Fruit fly (Drosophila melanogaster): ENCODE results near the gene CG6495.

The CG6495 gene

dm6 chr2L:10732343-10732808, 28.5 kb upstream of the CG6495 start, which contains the start of the genes EMC3 and Dpy-30L1 (continued):
- TF ChIP-seq Opbp (GFP tag; IDR thresholded peaks at IDR 0.05; ENCODE audit: partially characterized antibody) (peak; percentile 72; the same call in 2 of the 3 replicates), nerfin-1 (tag; optimal IDR thresholded peaks at IDR 0.05) (peak; percentile 41), D19A (tag; optimal IDR thresholded peaks at IDR 0.05) (no peak), ci (GFP tag; IDR thresholded peaks at IDR 0.05) (0 out of 3 replicates have a peak, but pooled peaks have one; percentile 43), Hey (tag; optimal IDR thresholded peaks at IDR 0.05) (no peak), tio (GFP tag; optimal IDR thresholded peaks at IDR 0.05) (no peak), CG10543 (GFP tag; optimal IDR thresholded peaks at IDR 0.05) (no peak), CG4617 (GFP tag; optimal IDR thresholded peaks at IDR 0.05; ENCODE audit: borderline replicate concordance) (peak; percentile 64), hbn (GFP tag; IDR thresholded peaks at IDR 0.05; ENCODE audit: partially characterized antibody) (peak; percentile 84), Atf-2 (GFP tag; optimal IDR thresholded peaks at IDR 0.05) (peak; percentile 24), Nf-YA (GFP tag; IDR thresholded peaks at IDR 0.05) (no peak), CG30020 (tag; optimal IDR thresholded peaks at IDR 0.05) (peak; percentile 78), unc-4 (GFP tag; IDR thresholded peaks at IDR 0.05; ENCODE audit: partially characterized antibody) (peak; percentile 92), CG2875 (GFP tag; optimal IDR thresholded peaks at IDR 0.05) (no peak), pita (GFP tag; optimal IDR thresholded peaks at IDR 0.05) (no peak), CG10147 (GFP tag; optimal IDR thresholded peaks at IDR 0.05) (no peak), Lim3 (GFP tag; IDR thresholded peaks at IDR 0.05) (no peak), CG15269 (tag; optimal IDR thresholded peaks at IDR 0.05) (no peak), kah (GFP tag; optimal IDR thresholded peaks at IDR 0.05) (no peak), CG18619 (GFP tag; optimal IDR thresholded peaks at IDR 0.05) (no peak), Kr (GFP tag; optimal IDR thresholded peaks at IDR 0.05) (no peak), CG7786 (GFP tag; optimal IDR thresholded peaks at IDR 0.05) (peak; percentile 42), CG13287 (GFP tag; IDR thresholded peaks at IDR 0.05; ENCODE audit: partially characterized antibody) (peak; percentile 92), her (GFP tag; optimal IDR thresholded peaks at IDR 0.05) (no peak), fd64A (GFP tag; optimal IDR thresholded peaks at IDR 0.05) (no peak), HmgZ (tag; optimal IDR thresholded peaks at IDR 0.05) (peak; percentile 64), CG31365 (tag; optimal IDR thresholded peaks at IDR 0.05) (no peak), CG6791 (GFP tag; IDR thresholded peaks at IDR 0.05; ENCODE audit: partially characterized antibody) (peak; percentile 42; the same call in 1 of the 3 replicates), CG7271 (tag; optimal IDR thresholded peaks at IDR 0.05) (no peak), NFAT (GFP tag; IDR thresholded peaks at IDR 0.05) (0 out of 2 replicates have a peak, but pooled peaks have one; percentile 17), CG1647 (GFP tag; optimal IDR thresholded peaks at IDR 0.05) (peak; percentile 24), schlank (tag; optimal IDR thresholded peaks at IDR 0.05) (no peak), exex (tag; optimal IDR thresholded peaks at IDR 0.05) (no peak), chm (GFP tag; IDR thresholded peaks at IDR 0.05) (no peak), Atf6 (GFP tag; IDR thresholded peaks at IDR 0.05) (peak; percentile 22; the same call in 1 of the 2 replicates), pum (GFP tag; optimal IDR thresholded peaks at IDR 0.05) (peak; percentile 30), B-H2 (GFP tag; optimal IDR thresholded peaks at IDR 0.05) (peak; percentile 23), Sox102F (GFP tag; optimal IDR thresholded peaks at IDR 0.05) (no peak), CG17385 (GFP tag; optimal IDR thresholded peaks at IDR 0.05) (no peak), CG6683 (GFP tag; optimal IDR thresholded peaks at IDR 0.05) (no peak), sc (optimal IDR thresholded peaks at IDR 0.05) (no peak), sc (GFP tag; optimal IDR thresholded peaks at IDR 0.05) (no peak), tll (GFP tag; optimal IDR thresholded peaks at IDR 0.05) (peak in 1 of 2 experiments; percentile 38), CG15696 (tag; optimal IDR thresholded peaks at IDR 0.05) (peak; percentile 41), Deaf1 (tag; optimal IDR thresholded peaks at IDR 0.05) (no peak), CG17802 (tag; optimal IDR thresholded peaks at IDR 0.05) (no peak), oc (tag; optimal IDR thresholded peaks at IDR 0.05) (no peak), Bteb2 (GFP tag; optimal IDR thresholded peaks at IDR 0.05) (peak; percentile 39), az2 (GFP tag; optimal IDR thresholded peaks at IDR 0.05) (peak; percentile 49)
